Fruit fly (Drosophila melanogaster) whole organism, wandering third instar larva: Measurements from ENCODE around the gene CG42529.
"Not testable (repeated sequence)": the region's sequence is repeated elsewhere in the genome, so short reads cannot be mapped to it uniquely, and the experiment has no call there.

Source experiments
- Abd-B ChIP-seq: fragments of >200 bp; optimal IDR thresholded peaks from 2 replicates; lab custom pipeline; 2017; ENCODE audit warnings: missing biosample characterization, missing genetic modification characterization
- Myc ChIP-seq: fragments of >200 bp; optimal IDR thresholded peaks from 2 replicates; lab custom pipeline; 2017
- N ChIP-seq: fragments of >200 bp; optimal IDR thresholded peaks from 2 replicates; lab custom pipeline; 2018; ENCODE audit warnings: missing biosample characterization, missing external identifiers, missing genetic modification characterization
- Vsx2 ChIP-seq: fragments of 200-300, 225-300 bp; sonication (Bioruptor generic); optimal IDR thresholded peaks from 2 replicates; lab custom pipeline; 2018; ENCODE audit warnings: missing biosample characterization, missing genetic modification characterization; ENCODE audit not compliant: partially characterized antibody
- br ChIP-seq: fragments of 200-800 bp; sonication (Bioruptor generic); optimal IDR thresholded peaks from 2 replicates; lab custom pipeline; 2016; ENCODE audit warnings: missing biosample characterization, missing genetic modification characterization
- dmrt93B ChIP-seq: fragments of 200-800 bp; sonication (Bioruptor generic); optimal IDR thresholded peaks from 2 replicates; lab custom pipeline; 2018; ENCODE audit warnings: missing biosample characterization, mild to moderate bottlenecking, missing genetic modification characterization
- foxo ChIP-seq, 2 experiments: fragments of 200-800 bp; sonication (Bioruptor generic); optimal IDR thresholded peaks; 2 replicates in 1 of 2; 3 replicates in 1 of 2; lab custom pipeline; 2016 to 2017; ENCODE audit warnings: missing biosample characterization in 2 of 2, missing genetic modification characterization in 2 of 2
- h ChIP-seq: fragments of 200-800 bp; sonication (Bioruptor generic); optimal IDR thresholded peaks from 3 replicates; lab custom pipeline; 2016; ENCODE audit warnings: missing biosample characterization, mild to moderate bottlenecking, missing genetic modification characterization
- pan ChIP-seq: fragments of >200 bp; optimal IDR thresholded peaks from 2 replicates; lab custom pipeline; 2017
- psq ChIP-seq: fragments of 200-800 bp; sonication (Bioruptor generic); optimal IDR thresholded peaks from 3 replicates; lab custom pipeline; 2017; ENCODE audit warnings: missing biosample characterization, mild to moderate bottlenecking, missing genetic modification characterization, moderate library complexity
- sage ChIP-seq: fragments of 200-800 bp; sonication (Bioruptor generic); optimal IDR thresholded peaks from 2 replicates; lab custom pipeline; 2016; ENCODE audit warnings: missing biosample characterization, mild to moderate bottlenecking, missing genetic modification characterization
- usp ChIP-seq: fragments of >200 bp; optimal IDR thresholded peaks from 2 replicates; lab custom pipeline; 2017; ENCODE audit warnings: missing biosample characterization, missing genetic modification characterization
- woc ChIP-seq: sonication (Bioruptor generic); optimal IDR thresholded peaks from 2 replicates; lab custom pipeline; 2016; ENCODE audit warnings: missing biosample characterization, mild to moderate bottlenecking, missing genetic modification characterization

DNA sequence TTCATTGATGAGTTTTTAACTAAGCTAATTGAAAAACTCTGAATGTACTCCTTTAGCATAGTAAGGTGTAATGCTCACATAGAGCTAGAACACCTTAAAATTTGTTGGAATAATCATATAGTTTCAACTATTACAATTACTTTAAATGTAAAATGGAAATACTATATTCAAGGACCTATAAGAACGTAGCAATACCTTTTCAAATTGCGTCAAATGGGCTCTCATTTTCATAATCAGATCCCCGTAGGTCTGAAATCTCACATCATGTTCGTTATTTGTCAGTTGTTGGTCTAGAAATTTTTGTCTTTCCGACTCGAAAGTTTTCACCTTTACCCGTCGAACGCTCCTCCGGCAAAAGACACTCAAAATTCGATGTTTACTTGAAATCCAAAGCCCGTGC lies at the start of gene CG42529:
- TF ChIP-seq foxo (GFP tag; optimal IDR thresholded peaks at IDR 0.05; lab: Kevin White, UChicago); br (GFP tag; lab: Kevin White, UChicago); Abd-B; dmrt93B (GFP tag; lab: Kevin White, UChicago); sage (GFP tag; lab: Kevin White, UChicago); Vsx2 (GFP tag; lab: Kevin White, UChicago); woc (GFP tag; lab: Kevin White, UChicago); N; pan (lab: Kevin White, UChicago); usp (GFP tag; lab: Kevin White, UChicago); psq (GFP tag; lab: Kevin White, UChicago); h (GFP tag; lab: Kevin White, UChicago); Myc (lab: Kevin White, UChicago): not testable (repeated sequence)
